Worm (Caenorhabditis elegans): Measurements from ENCODE around the gene clec-199.
A peak's percentile ranks its signal among the peaks of the same experiment; 100 is the strongest.

clec-199 gene

DNA sequence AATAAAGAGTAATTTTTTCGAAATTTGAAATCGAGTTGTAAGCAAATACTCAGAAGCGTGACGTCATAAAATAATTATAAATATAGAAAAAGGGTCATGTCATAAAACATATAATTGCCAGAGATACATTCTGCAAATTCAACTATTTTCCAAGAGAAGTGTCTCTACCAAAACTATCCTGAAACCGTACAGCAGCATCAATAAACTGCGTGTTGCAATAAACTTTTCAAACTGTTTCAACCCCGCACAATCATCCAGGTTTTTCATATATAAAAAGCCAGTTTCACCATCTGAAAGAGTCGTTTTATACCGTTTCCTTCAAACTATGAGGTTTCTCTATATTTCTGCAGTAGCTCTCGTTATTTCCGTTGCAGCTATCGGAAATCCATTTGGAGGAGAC, 8.2 kb upstream of the clec-199 start, which contains the start of gene C49C3.11:
Gene C49C3.11, plus strand, starts transcription at position 301 of the 400 bp plus-strand sequence.
- no peak for TF ChIP-seq nhr-76 (tag; optimal IDR thresholded peaks at IDR 0.05)
- TF ChIP-seq nhr-12 (tag; optimal IDR thresholded peaks at IDR 0.05), result no peak
- no peak for TF ChIP-seq fkh-10 (GFP tag; optimal IDR thresholded peaks at IDR 0.05)

DNA sequence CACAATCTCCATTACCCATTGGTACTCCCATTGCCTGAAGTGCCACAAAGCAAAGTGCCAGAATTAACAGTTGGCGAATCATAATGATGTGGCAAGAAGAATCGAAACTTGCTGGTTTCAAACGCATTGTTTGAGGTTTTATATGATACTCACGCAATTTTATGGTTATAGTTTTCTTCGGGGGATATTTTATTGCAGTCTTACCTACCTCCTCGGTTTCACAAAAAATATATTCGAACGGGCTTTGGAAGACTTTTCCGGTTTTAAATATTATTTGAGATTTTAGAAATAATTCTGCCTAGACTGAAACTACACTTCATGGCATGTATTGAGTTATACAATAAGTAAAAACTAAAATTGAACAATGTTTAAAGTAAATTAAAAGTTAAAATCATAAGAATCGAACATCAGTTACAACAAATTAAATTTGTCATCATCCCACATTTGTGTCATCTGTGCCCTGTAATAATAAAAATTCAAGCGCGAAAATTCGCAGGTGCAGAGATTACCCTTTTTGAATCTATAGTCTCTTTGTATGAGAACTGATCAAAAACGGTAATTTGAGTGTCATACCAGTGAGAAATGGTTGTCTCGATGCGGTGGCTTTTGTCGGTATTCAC, 5.0 kb upstream of the clec-199 start, which contains the start of the genes clec-197 and clec-198:
Gene clec-197, minus strand, starts transcription at position 101 of the 620 bp plus-strand sequence.
Gene clec-198, plus strand, starts transcription at position 570 of the 620 bp plus-strand sequence.
- no peak for TF ChIP-seq tlp-1 (tag; optimal IDR thresholded peaks at IDR 0.05)
- no peak for TF ChIP-seq ztf-11 (tag; optimal IDR thresholded peaks at IDR 0.05)
- no peak for TF ChIP-seq lin-13 (GFP tag; optimal IDR thresholded peaks at IDR 0.05)
- TF ChIP-seq nhr-19 (GFP tag; conservative IDR thresholded peaks at IDR 0.05), result no peak
- no peak for TF ChIP-seq ama-1 (optimal IDR thresholded peaks at IDR 0.05)
- no peak for TF ChIP-seq fkh-10 (GFP tag; optimal IDR thresholded peaks at IDR 0.05)
- TF ChIP-seq nhr-77 (tag; optimal IDR thresholded peaks at IDR 0.05), result no peak
- no peak for TF ChIP-seq hpl-2 (GFP tag; optimal IDR thresholded peaks at IDR 0.05)

DNA sequence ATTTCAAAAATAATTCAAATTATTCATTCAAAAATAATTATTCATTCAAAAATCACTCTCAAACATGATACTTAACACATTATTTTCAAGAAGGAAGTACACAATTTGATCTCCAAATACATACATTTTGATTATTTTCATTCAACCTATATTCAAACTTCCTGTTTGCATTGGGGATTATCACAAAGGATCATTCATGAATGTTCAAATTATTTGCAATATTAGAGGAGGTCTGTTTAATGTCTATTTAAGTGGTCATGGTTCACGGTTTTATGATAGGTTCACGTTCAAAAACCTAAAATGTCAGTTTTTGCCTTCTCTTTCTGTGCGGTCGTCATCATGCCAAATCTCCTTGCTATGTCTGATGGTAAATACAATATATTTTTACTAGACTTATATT, 9.5 kb downstream of the clec-199 start, which contains the start of gene clec-202:
Gene clec-202, plus strand, starts transcription at position 301 of the 400 bp plus-strand sequence.
- TF ChIP-seq swsn-7 (tag; optimal IDR thresholded peaks at IDR 0.05), result no peak

DNA sequence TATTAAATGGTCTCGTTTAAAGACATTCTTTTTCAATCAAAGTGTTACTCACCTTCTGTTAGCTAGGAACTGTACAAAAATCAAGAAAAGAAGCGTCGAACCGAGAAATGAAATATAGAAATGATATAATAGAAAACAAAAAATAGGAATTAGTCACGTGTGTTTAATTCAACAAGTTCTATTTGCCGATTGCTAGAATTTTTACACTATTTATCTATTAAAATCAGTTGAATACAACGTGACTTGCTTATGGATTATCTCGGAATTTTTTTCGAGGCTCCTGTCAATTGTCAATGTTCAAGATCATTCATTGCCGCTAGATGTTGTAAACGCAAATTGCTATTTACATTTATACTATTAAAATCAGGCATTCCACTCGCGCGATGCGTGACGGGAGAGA, 15.6 kb downstream of the clec-199 start, which contains the start of gene zipt-17:
Gene zipt-17, minus strand, starts transcription at position 101 of the 400 bp plus-strand sequence.
- TF ChIP-seq C34B4.2 (tag; optimal IDR thresholded peaks at IDR 0.05) (no peak), nhr-84 (tag; optimal IDR thresholded peaks at IDR 0.05) (no peak), aha-1 (tag; optimal IDR thresholded peaks at IDR 0.05) (no peak), nhr-12 (tag; optimal IDR thresholded peaks at IDR 0.05) (no peak), fkh-4 (tag; optimal IDR thresholded peaks at IDR 0.05; ENCODE audit: borderline replicate concordance) (no peak), ztf-4 (tag; optimal IDR thresholded peaks at IDR 0.05) (no peak), nhr-90 (tag; optimal IDR thresholded peaks at IDR 0.05; ENCODE audit: poor library complexity) (no peak), irx-1 (tag; optimal IDR thresholded peaks at IDR 0.05) (no peak), mdl-1 (tag; optimal IDR thresholded peaks at IDR 0.05) (no peak), ztf-11 (tag; optimal IDR thresholded peaks at IDR 0.05) (no peak), egl-13 (tag; optimal IDR thresholded peaks at IDR 0.05) (no peak), F16B12.6 (tag; optimal IDR thresholded peaks at IDR 0.05) (no peak), lin-39 (tag; optimal IDR thresholded peaks at IDR 0.05) (no peak), elt-3 (tag; optimal IDR thresholded peaks at IDR 0.05) (no peak), unc-30 (tag; optimal IDR thresholded peaks at IDR 0.05) (no peak), grh-1 (GFP tag; IDR thresholded peaks at IDR 0.05) (no peak), ces-1 (GFP tag; optimal IDR thresholded peaks at IDR 0.05) (no peak)

- TF ChIP-seq aha-1 (tag; optimal IDR thresholded peaks at IDR 0.05), result no peak
- TF ChIP-seq nhr-77 (tag; optimal IDR thresholded peaks at IDR 0.05), result no peak
- no peak for TF ChIP-seq mef-2 (tag; optimal IDR thresholded peaks at IDR 0.05)
- TF ChIP-seq dsc-1 (tag; optimal IDR thresholded peaks at IDR 0.05), result no peak
- no peak for TF ChIP-seq tbx-2 (tag; optimal IDR thresholded peaks at IDR 0.05)
These were observed 16.6 kb downstream of the clec-199 start, which contains the start of gene trh-1 for ce11 chrIV:17368292-17368691. Gene trh-1, plus strand, starts transcription at chrIV:17368592.

- TF ChIP-seq blmp-1 (tag; optimal IDR thresholded peaks at IDR 0.05) (peak; percentile 82), F16B12.6 (tag; optimal IDR thresholded peaks at IDR 0.05) (no peak)
These were observed 19.8 kb downstream of the clec-199 start, which contains the start of gene C30H6.5 for ce11 chrIV:17371469-17371868. Gene C30H6.5, plus strand, starts transcription at chrIV:17371769.

DNA sequence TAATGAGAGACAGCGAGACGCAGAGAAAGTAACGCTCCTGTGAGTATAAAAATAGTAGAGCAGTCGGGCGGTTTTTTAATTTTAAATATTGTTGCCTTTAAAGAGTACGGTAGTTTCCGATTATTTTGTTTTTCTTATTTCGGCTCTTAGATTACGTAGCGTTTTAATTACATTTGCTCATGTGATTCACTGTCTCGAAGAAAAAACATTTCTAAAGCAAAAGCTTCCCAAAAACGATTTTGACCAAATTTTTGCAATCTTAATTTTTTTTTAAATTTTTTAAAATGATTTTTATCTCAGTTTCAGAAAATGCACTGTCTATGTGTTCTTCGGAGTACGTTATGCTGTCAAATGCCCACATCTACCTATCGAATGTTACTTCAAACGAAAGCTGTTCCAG, 24.4 kb downstream of the clec-199 start, which contains the start of gene haf-1:
Gene haf-1, plus strand, starts transcription at position 301 of the 400 bp plus-strand sequence.
- TF ChIP-seq lin-35 (GFP tag; optimal IDR thresholded peaks at IDR 0.05), result no peak
- no peak for TF ChIP-seq efl-1 (optimal IDR thresholded peaks at IDR 0.05)
- peak in 1 of 2 experiments; percentile 13 for TF ChIP-seq efl-1 (GFP tag; optimal IDR thresholded peaks at IDR 0.05 in 1 of 2)
- TF ChIP-seq ceh-88 (GFP tag; IDR thresholded peaks at IDR 0.05), result no peak
- TF ChIP-seq pax-3 (tag; optimal IDR thresholded peaks at IDR 0.05), result no peak
